Fruit fly (Drosophila melanogaster) whole organism, embryonic: ENCODE measurements around the gene ND-B17.

Experiments used
- Chrac-16 ChIP-seq: fragments of 200-800 bp; sonication (Bioruptor generic); optimal IDR thresholded peaks from 3 replicates; lab custom pipeline; 2016; ENCODE audit warnings: missing biosample characterization, missing genetic modification characterization
- E2f1 ChIP-seq: fragments of 200-800 bp; sonication (Bioruptor generic); IDR thresholded peaks from 2 replicates; pipeline ENCODE4 v1.3.6; 2022; ENCODE audit warnings: missing biosample characterization, missing genetic modification characterization
- Spps ChIP-seq: fragments of 200-800 bp; sonication (Bioruptor generic); optimal IDR thresholded peaks from 2 replicates; lab custom pipeline; 2018; ENCODE audit warnings: missing biosample characterization, mild to moderate bottlenecking, missing genetic modification characterization
- Stat92E ChIP-seq, 3 experiments: fragments of >200 bp in 2 of 3; fragments of 200-800 bp in 1 of 3; sonication (Bioruptor generic) in 1 of 3; optimal IDR thresholded peaks; 2 replicates each; lab custom pipeline; 2017 to 2019; ENCODE audit warnings: missing biosample characterization in 3 of 3, missing genetic modification characterization in 3 of 3, mild to moderate bottlenecking in 1 of 3, moderate library complexity in 1 of 3
- chif ChIP-seq, 2 experiments: fragments of 200-800 bp; sonication (Bioruptor generic); optimal IDR thresholded peaks; 3 replicates each; lab custom pipeline; 2016; ENCODE audit warnings: missing biosample characterization in 2 of 2, missing genetic modification characterization in 2 of 2
- pb ChIP-seq: fragments of 200-800 bp; sonication (Bioruptor generic); optimal IDR thresholded peaks from 3 replicates; lab custom pipeline; 2016; ENCODE audit warnings: missing biosample characterization, missing genetic modification characterization
- sug ChIP-seq: fragments of 200-800 bp; optimal IDR thresholded peaks from 2 replicates; lab custom pipeline; 2019; ENCODE audit warnings: missing biosample characterization, mild to moderate bottlenecking, missing genetic modification characterization, moderate library complexity
- wek ChIP-seq: fragments of 200-800 bp; sonication (Bioruptor generic); optimal IDR thresholded peaks from 3 replicates; lab custom pipeline; 2018; ENCODE audit warnings: missing biosample characterization, mild to moderate bottlenecking, missing genetic modification characterization, moderate library complexity

DNA sequence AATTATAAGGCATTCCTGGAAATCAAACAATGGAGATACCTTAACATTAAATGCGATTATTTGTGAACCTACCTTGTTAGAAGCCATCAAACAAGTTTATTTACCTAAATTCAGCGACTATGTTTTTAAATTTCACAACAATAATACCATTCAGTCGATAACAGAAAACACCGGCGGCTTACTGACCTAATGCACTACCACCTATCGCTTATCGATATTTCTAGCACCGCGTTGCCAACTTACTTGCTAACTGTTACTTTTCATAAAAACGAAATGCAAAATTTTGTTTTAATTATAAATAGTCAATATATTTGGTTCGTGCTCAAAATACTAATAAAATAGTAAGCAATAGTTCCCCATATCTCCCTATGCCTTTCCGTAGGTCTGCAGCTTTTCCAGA lies 20.1 kb upstream of the ND-B17 start, which contains the start of gene Ku80:
- no peak for TF ChIP-seq Stat92E (GFP tag; optimal IDR thresholded peaks at IDR 0.05; lab: Kevin White, UChicago)
- no peak for TF ChIP-seq wek (GFP tag; lab: Kevin White, UChicago)
- TF ChIP-seq Chrac-16 = no peak
- no peak for TF ChIP-seq sug (tag; lab: Kevin White, UChicago)
- no peak for TF ChIP-seq chif (GFP tag; optimal IDR thresholded peaks at IDR 0.05; lab: Kevin White, UChicago)
- TF ChIP-seq pb (GFP tag; lab: Kevin White, UChicago) = no peak
- TF ChIP-seq Spps = no peak
- no peak for TF ChIP-seq E2f1 (GFP tag; lab: Robert Waterston, UW)
